Fruit fly (Drosophila melanogaster): Measurements from ENCODE around the gene CG44014.

DNA sequence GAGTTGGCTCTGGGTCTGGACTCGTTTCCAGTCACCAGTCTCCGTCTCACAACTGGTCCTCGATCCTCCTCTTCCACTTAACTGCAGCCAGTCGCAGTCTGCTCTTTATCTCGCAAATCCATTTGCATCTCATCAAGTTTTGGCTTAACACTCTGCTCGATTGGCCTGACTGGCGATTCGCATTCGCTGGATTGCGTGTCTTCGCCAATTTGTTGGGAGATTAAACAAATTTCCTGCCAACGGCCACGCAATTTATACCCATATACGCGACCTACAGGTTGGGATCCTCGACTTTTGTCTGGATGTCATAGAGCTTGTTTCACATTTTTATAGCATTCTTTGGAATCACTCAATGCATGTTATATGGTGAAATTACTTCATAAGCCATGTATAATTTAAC is 48.6 kb upstream of the CG44014 start:
- TF ChIP-seq CG12605 (GFP tag; IDR thresholded peaks at IDR 0.05) = no peak
- no peak for TF ChIP-seq Pif1A (GFP tag; optimal IDR thresholded peaks at IDR 0.05)
- TF ChIP-seq rn (GFP tag; IDR thresholded peaks at IDR 0.05) = no peak
- TF ChIP-seq CG10348 (GFP tag; IDR thresholded peaks at IDR 0.05) = no peak
- TF ChIP-seq D1 (tag; optimal IDR thresholded peaks at IDR 0.05) = no peak
